Worm (Caenorhabditis elegans): ENCODE measurements around the gene wdr-37.

Gene wdr-37

ce11 chrIII:5635179-5635578, 35.3 kb upstream of the wdr-37 start, which contains the start of gene ckk-1:
Gene ckk-1, plus strand, starts transcription at chrIII:5635479.
- TF ChIP-seq dmd-6 (GFP tag; IDR thresholded peaks at IDR 0.05) (no peak), nhr-102 (tag; optimal IDR thresholded peaks at IDR 0.05) (no peak), Y48G9A.11 (GFP tag; IDR thresholded peaks at IDR 0.05) (no peak)

- TF ChIP-seq ctbp-1 (GFP tag; IDR thresholded peaks at IDR 0.05) (no peak), ceh-62 (tag; optimal IDR thresholded peaks at IDR 0.05) (no peak), D1046.2 (GFP tag; IDR thresholded peaks at IDR 0.05) (no peak), unc-62 (GFP tag; optimal IDR thresholded peaks at IDR 0.05 in 1 of 2) (peak in 1 of 2 experiments; percentile 94), unc-62 (tag; optimal IDR thresholded peaks at IDR 0.05) (no peak), nhr-6 (tag; optimal IDR thresholded peaks at IDR 0.05) (no peak), cey-2 (tag; optimal IDR thresholded peaks at IDR 0.05; ENCODE audit: borderline replicate concordance, insufficient read depth) (no peak), rbr-2 (tag; optimal IDR thresholded peaks at IDR 0.05) (peak; percentile 5), ama-1 (optimal IDR thresholded peaks at IDR 0.05) (no peak), daf-16 (GFP tag; optimal IDR thresholded peaks at IDR 0.05) (peak in 1 of 2 experiments; percentile 9), daf-16 (tag; optimal IDR thresholded peaks at IDR 0.05) (no peak), nhr-41 (GFP tag; IDR thresholded peaks at IDR 0.05) (no peak), gei-8 (GFP tag; optimal IDR thresholded peaks at IDR 0.05) (no peak), lin-39 (tag; optimal IDR thresholded peaks at IDR 0.05) (no peak), nhr-42 (GFP tag; IDR thresholded peaks at IDR 0.05) (no peak), nhr-111 (GFP tag; optimal IDR thresholded peaks at IDR 0.05) (no peak), lsy-2 (tag; optimal IDR thresholded peaks at IDR 0.05) (peak in 1 of 2 experiments; percentile 10), dmd-8 (GFP tag; IDR thresholded peaks at IDR 0.05) (no peak), T26A8.4 (GFP tag; IDR thresholded peaks at IDR 0.05) (no peak), mdl-1 (tag; optimal IDR thresholded peaks at IDR 0.05) (no peak), daf-8 (GFP tag; IDR thresholded peaks at IDR 0.05) (no peak), lin-1 (GFP tag; IDR thresholded peaks at IDR 0.05) (no peak), dmd-9 (GFP tag; IDR thresholded peaks at IDR 0.05) (no peak), mxl-2 (GFP tag; conservative IDR thresholded peaks at IDR 0.05) (no peak), ces-1 (GFP tag; optimal IDR thresholded peaks at IDR 0.05) (no peak), nhr-237 (tag; optimal IDR thresholded peaks at IDR 0.05) (no peak), hmg-1.1 (GFP tag; IDR thresholded peaks at IDR 0.05) (peak; percentile 39; the same call in 1 of the 2 replicates), tag-97 (GFP tag; IDR thresholded peaks at IDR 0.05) (no peak), tra-1 (GFP tag; IDR thresholded peaks at IDR 0.05) (no peak), zag-1 (tag; optimal IDR thresholded peaks at IDR 0.05) (no peak), arid-1 (GFP tag; conservative IDR thresholded peaks at IDR 0.05) (no peak), snpc-1.2 (GFP tag; IDR thresholded peaks at IDR 0.05) (no peak), ceh-20 (GFP tag; IDR thresholded peaks at IDR 0.05) (no peak), zip-11 (GFP tag; IDR thresholded peaks at IDR 0.05) (no peak), skn-1 (tag; optimal IDR thresholded peaks at IDR 0.05) (no peak), R02D3.7 (tag; optimal IDR thresholded peaks at IDR 0.05) (no peak), zip-2 (tag; optimal IDR thresholded peaks at IDR 0.05) (no peak), zfp-2 (tag; optimal IDR thresholded peaks at IDR 0.05) (no peak), sdz-12 (GFP tag; optimal IDR thresholded peaks at IDR 0.05) (no peak), ztf-7 (tag; optimal IDR thresholded peaks at IDR 0.05) (no peak), hif-1 (tag; optimal IDR thresholded peaks at IDR 0.05) (no peak), lin-29 (GFP tag; IDR thresholded peaks at IDR 0.05) (no peak), zfp-3 (GFP tag; conservative IDR thresholded peaks at IDR 0.05) (no peak), aha-1 (tag) (no peak), vab-7 (GFP tag; IDR thresholded peaks at IDR 0.05) (no peak), unc-130 (GFP tag; optimal IDR thresholded peaks at IDR 0.05) (no peak), ceh-82 (tag; optimal IDR thresholded peaks at IDR 0.05) (no peak), spr-3 (GFP tag; optimal IDR thresholded peaks at IDR 0.05) (no peak), egl-43 (GFP tag; IDR thresholded peaks at IDR 0.05) (no peak)
Observed at ce11 chrIII:5634509-5634908, 34.7 kb upstream of the wdr-37 start.
